Worm (Caenorhabditis elegans): ENCODE data around the gene C01G5.4.

The C01G5.4 gene

ce11 chrIV:6529832-6530231 is 1.7 kb upstream of the C01G5.4 start:
- no peak for TF ChIP-seq unc-62 (GFP tag; optimal IDR thresholded peaks at IDR 0.05)

ce11 chrIV:6535908-6536307 is 4.4 kb downstream of the C01G5.4 start, which contains the start of gene C01G5.3:
Gene C01G5.3, plus strand, starts transcription at chrIV:6536208.
- no peak for TF ChIP-seq unc-62 (GFP tag; optimal IDR thresholded peaks at IDR 0.05)

- TF ChIP-seq unc-62 (GFP tag; optimal IDR thresholded peaks at IDR 0.05) = no peak
These were observed 9.9 kb downstream of the C01G5.4 start, which contains the start of gene C01G5.25 for ce11 chrIV:6541435-6541834. Gene C01G5.25, plus strand, starts transcription at chrIV:6541684.

ce11 chrIV:6542962-6543361 is 11.4 kb downstream of the C01G5.4 start:
- no peak for TF ChIP-seq unc-62 (GFP tag; optimal IDR thresholded peaks at IDR 0.05)

- TF ChIP-seq unc-62 (GFP tag; optimal IDR thresholded peaks at IDR 0.05) = no peak
These were observed 15.8 kb downstream of the C01G5.4 start for ce11 chrIV:6547397-6547796.

ce11 chrIV:6548609-6549008 is 17.1 kb downstream of the C01G5.4 start, which contains the start of gene fan-1:
Gene fan-1, plus strand, starts transcription at chrIV:6548686.
- TF ChIP-seq unc-62 (GFP tag; optimal IDR thresholded peaks at IDR 0.05) = no peak

- no peak for TF ChIP-seq unc-62 (GFP tag; optimal IDR thresholded peaks at IDR 0.05)
These were observed 20.5 kb downstream of the C01G5.4 start for ce11 chrIV:6552036-6552435.

- TF ChIP-seq unc-62 (GFP tag; optimal IDR thresholded peaks at IDR 0.05) = no peak
These were observed 23.3 kb downstream of the C01G5.4 start for ce11 chrIV:6554865-6555264.

- TF ChIP-seq unc-62 (GFP tag; optimal IDR thresholded peaks at IDR 0.05) = no peak
These were observed 24.1 kb downstream of the C01G5.4 start, which contains the start of gene paqr-1 for ce11 chrIV:6555388-6556330. Gene paqr-1, minus strand, starts transcription at chrIV:6555438.

- no peak for TF ChIP-seq unc-62 (GFP tag; optimal IDR thresholded peaks at IDR 0.05)
These were observed 25.2 kb downstream of the C01G5.4 start, which contains the start of gene try-3 for ce11 chrIV:6556624-6557368. Gene try-3, plus strand, starts transcription at chrIV:6557155.

ce11 chrIV:6560434-6560833 is 28.9 kb downstream of the C01G5.4 start, which contains the start of gene best-9:
Gene best-9, plus strand, starts transcription at chrIV:6560734.
- TF ChIP-seq unc-62 (GFP tag; optimal IDR thresholded peaks at IDR 0.05) = no peak

ce11 chrIV:6562039-6562438 is 30.5 kb downstream of the C01G5.4 start:
- no peak for TF ChIP-seq unc-62 (GFP tag; optimal IDR thresholded peaks at IDR 0.05)

ce11 chrIV:6565605-6566004 is 34.1 kb downstream of the C01G5.4 start:
- no peak for TF ChIP-seq unc-62 (GFP tag; optimal IDR thresholded peaks at IDR 0.05)

- TF ChIP-seq unc-62 (GFP tag; optimal IDR thresholded peaks at IDR 0.05) = no peak
These were observed 40.7 kb downstream of the C01G5.4 start, which contains the start of gene bicd-1 for ce11 chrIV:6572238-6572637. Gene bicd-1, minus strand, starts transcription at chrIV:6572338.

- TF ChIP-seq unc-62 (GFP tag; optimal IDR thresholded peaks at IDR 0.05) = no peak
These were observed 41.1 kb downstream of the C01G5.4 start for ce11 chrIV:6572655-6573054.

- no peak for TF ChIP-seq unc-62 (GFP tag; optimal IDR thresholded peaks at IDR 0.05)
These were observed 42.8 kb downstream of the C01G5.4 start for ce11 chrIV:6574343-6574742.
